Worm (Caenorhabditis elegans) whole organism, late embryonic: Measurements from ENCODE around the gene srj-20.

Source experiments
- C08G9.2 ChIP-seq: sonication (generic microtip); optimal IDR thresholded peaks from 2 replicates; lab custom pipeline; 2016; ENCODE audit warnings: mild to moderate bottlenecking, missing genetic modification characterization, moderate library complexity, missing compliant biosample characterization
- C38D4.7 ChIP-seq: fragments of 200-800 bp; sonication (Bioruptor generic); optimal IDR thresholded peaks from 2 replicates; lab custom pipeline; 2018; ENCODE audit warnings: mild to moderate bottlenecking, missing genetic modification characterization, moderate library complexity, missing compliant biosample characterization
- K02D7.2 ChIP-seq: sonication (generic microtip); optimal IDR thresholded peaks from 2 replicates; lab custom pipeline; 2017; ENCODE audit warnings: mild to moderate bottlenecking, missing genetic modification characterization, missing compliant biosample characterization
- K09A11.1 ChIP-seq: sonication (generic microtip); optimal IDR thresholded peaks from 2 replicates; lab custom pipeline; 2017; ENCODE audit warnings: antibody characterized with exemption, mild to moderate bottlenecking, missing genetic modification characterization, missing compliant biosample characterization; ENCODE audit not compliant: insufficient read depth
- ahr-1 ChIP-seq: sonication (generic microtip); optimal IDR thresholded peaks from 2 replicates; lab custom pipeline; 2016; ENCODE audit warnings: missing genetic modification characterization, missing compliant biosample characterization
- ceh-14 ChIP-seq: sonication (generic microtip); optimal IDR thresholded peaks from 2 replicates; lab custom pipeline; 2016; ENCODE audit warnings: missing genotype, missing genetic modification characterization, missing compliant biosample characterization
- ceh-18 ChIP-seq: sonication (generic microtip); optimal IDR thresholded peaks from 2 replicates; lab custom pipeline; 2016; ENCODE audit warnings: missing genetic modification characterization, missing compliant biosample characterization
- ceh-19 ChIP-seq: fragments of 200-800 bp; sonication (Bioruptor generic); optimal IDR thresholded peaks from 2 replicates; lab custom pipeline; 2018; ENCODE audit warnings: mild to moderate bottlenecking, missing genetic modification characterization, missing compliant biosample characterization
- ceh-2 ChIP-seq: sonication (generic microtip); optimal IDR thresholded peaks from 2 replicates; lab custom pipeline; 2016; ENCODE audit warnings: missing genotype, missing genetic modification characterization, missing compliant biosample characterization
- ceh-30 ChIP-seq: fragments of 150-350 bp; optimal IDR thresholded peaks from 2 replicates; lab custom pipeline; 2014; ENCODE audit warnings: missing biosample characterization, missing genetic modification characterization
- ceh-31 ChIP-seq: sonication (generic microtip); optimal IDR thresholded peaks from 2 replicates; lab custom pipeline; 2016; ENCODE audit warnings: missing genetic modification characterization, missing compliant biosample characterization
- ceh-34 ChIP-seq: sonication (generic microtip); optimal IDR thresholded peaks from 2 replicates; lab custom pipeline; 2016; ENCODE audit warnings: mild to moderate bottlenecking, missing genetic modification characterization, missing compliant biosample characterization
- ceh-48 ChIP-seq: sonication (generic microtip); optimal IDR thresholded peaks from 2 replicates; lab custom pipeline; 2016; ENCODE audit warnings: missing genetic modification characterization, inconsistent platforms, missing compliant biosample characterization
- che-1 ChIP-seq: sonication (generic microtip); optimal IDR thresholded peaks from 2 replicates; lab custom pipeline; 2016; ENCODE audit warnings: mild to moderate bottlenecking, missing genetic modification characterization, missing compliant biosample characterization
- elt-4 ChIP-seq: sonication (generic microtip); optimal IDR thresholded peaks from 2 replicates; lab custom pipeline; 2016; ENCODE audit warnings: missing genetic modification characterization, missing compliant biosample characterization
- fkh-6 ChIP-seq: sonication (generic microtip); optimal IDR thresholded peaks from 2 replicates; lab custom pipeline; 2016; ENCODE audit warnings: missing genetic modification characterization, missing compliant biosample characterization
- gmeb-2 ChIP-seq: sonication (generic microtip); optimal IDR thresholded peaks from 2 replicates; lab custom pipeline; 2016; ENCODE audit warnings: missing genetic modification characterization, inconsistent platforms, missing compliant biosample characterization
- hlh-13 ChIP-seq: fragments of 200-800 bp; sonication (Bioruptor generic); optimal IDR thresholded peaks from 2 replicates; lab custom pipeline; 2018; ENCODE audit warnings: mild to moderate bottlenecking, missing genetic modification characterization, missing compliant biosample characterization
- hlh-15 ChIP-seq: sonication (generic microtip); optimal IDR thresholded peaks from 2 replicates; lab custom pipeline; 2016; ENCODE audit warnings: missing genetic modification characterization, missing compliant biosample characterization
- hlh-6 ChIP-seq: sonication (generic microtip); optimal IDR thresholded peaks from 2 replicates; lab custom pipeline; 2016; ENCODE audit warnings: missing genotype, missing genetic modification characterization, missing compliant biosample characterization
- lim-6 ChIP-seq: sonication (generic microtip); optimal IDR thresholded peaks from 2 replicates; lab custom pipeline; 2016; ENCODE audit warnings: missing genetic modification characterization, missing compliant biosample characterization
- lin-11 ChIP-seq: fragments of 200-800 bp; sonication (Bioruptor generic); optimal IDR thresholded peaks from 2 replicates; lab custom pipeline; 2018; ENCODE audit warnings: mild to moderate bottlenecking, missing genetic modification characterization, missing compliant biosample characterization
- nhr-11 ChIP-seq: fragments of 150-350 bp; optimal IDR thresholded peaks from 2 replicates; lab custom pipeline; 2014; ENCODE audit warnings: missing biosample characterization, missing genetic modification characterization
- nhr-232 ChIP-seq: sonication (generic microtip); optimal IDR thresholded peaks from 2 replicates; lab custom pipeline; 2016; ENCODE audit warnings: missing genetic modification characterization, missing compliant biosample characterization
- npax-4 ChIP-seq: sonication (generic microtip); optimal IDR thresholded peaks from 2 replicates; lab custom pipeline; 2016; ENCODE audit warnings: missing genetic modification characterization, missing compliant biosample characterization
- pag-3 ChIP-seq: sonication (generic microtip); optimal IDR thresholded peaks from 2 replicates; lab custom pipeline; 2016; ENCODE audit warnings: missing compliant biosample characterization, missing genetic modification characterization, borderline replicate concordance
- pax-1 ChIP-seq: fragments of 150-350 bp; optimal IDR thresholded peaks from 2 replicates; lab custom pipeline; 2014; ENCODE audit warnings: missing biosample characterization, missing genetic modification characterization
- pha-2 ChIP-seq: sonication (generic microtip); optimal IDR thresholded peaks from 2 replicates; lab custom pipeline; 2017; ENCODE audit warnings: mild to moderate bottlenecking, missing genetic modification characterization, missing compliant biosample characterization
- pha-4 ChIP-seq: fragments of 150-350 bp; optimal IDR thresholded peaks from 2 replicates; lab custom pipeline; 2018; ENCODE audit warnings: missing biosample characterization, missing genetic modification reagents, missing genetic modification characterization
- pros-1 ChIP-seq: fragments of 150-350 bp; optimal IDR thresholded peaks from 2 replicates; lab custom pipeline; 2014; ENCODE audit warnings: missing biosample characterization, missing genetic modification reagents, missing genetic modification characterization
- rnt-1 ChIP-seq: sonication (generic microtip); optimal IDR thresholded peaks from 2 replicates; lab custom pipeline; 2016; ENCODE audit warnings: missing genetic modification characterization, missing compliant biosample characterization
- sox-2 ChIP-seq: fragments of 200-800 bp; sonication (Bioruptor generic); IDR thresholded peaks from 2 replicates; pipeline ENCODE4 v1.3.6; 2022; ENCODE audit warnings: missing genetic modification reagents, missing genetic modification characterization, missing compliant biosample characterization
- sox-4 ChIP-seq: sonication (generic microtip); optimal IDR thresholded peaks from 2 replicates; lab custom pipeline; 2017; ENCODE audit warnings: mild to moderate bottlenecking, missing genetic modification characterization, inconsistent platforms, missing compliant biosample characterization
- syd-9 ChIP-seq: sonication (generic microtip); optimal IDR thresholded peaks from 2 replicates; lab custom pipeline; 2016; ENCODE audit warnings: mild to moderate bottlenecking, missing genetic modification characterization, moderate library complexity, missing compliant biosample characterization
- unc-42 ChIP-seq: sonication (generic microtip); optimal IDR thresholded peaks from 2 replicates; lab custom pipeline; 2016; ENCODE audit warnings: missing genotype, missing genetic modification characterization, missing compliant biosample characterization
- unc-86 ChIP-seq: sonication (generic microtip); optimal IDR thresholded peaks from 2 replicates; lab custom pipeline; 2016; ENCODE audit warnings: missing genetic modification characterization, missing compliant biosample characterization
- zip-5 ChIP-seq: sonication (generic microtip); optimal IDR thresholded peaks from 2 replicates; lab custom pipeline; 2016; ENCODE audit warnings: missing genetic modification characterization, missing compliant biosample characterization
- ztf-16 ChIP-seq: sonication (generic microtip); optimal IDR thresholded peaks from 2 replicates; lab custom pipeline; 2017; ENCODE audit warnings: missing genetic modification characterization, missing compliant biosample characterization

The srj-20 gene

ce11 chrV:2580598-2580997, 7.6 kb upstream of the srj-20 start, which contains the start of gene C29G2.3:
C29G2.3 (plus strand) TSS chrV:2580898.
- TF ChIP-seq pros-1 (tag; lab: Kevin White, UChicago) (no peak), nhr-11 (tag; lab: Kevin White, UChicago) (no peak), ceh-48 (tag; lab: Kevin White, UChicago) (no peak), syd-9 (tag; lab: Kevin White, UChicago) (no peak), ceh-34 (tag; lab: Kevin White, UChicago) (no peak), fkh-6 (no peak), hlh-6 (tag; lab: Kevin White, UChicago) (no peak), ztf-16 (tag; lab: Kevin White, UChicago) (no peak), pha-2 (tag; lab: Kevin White, UChicago) (no peak), C38D4.7 (GFP tag; lab: Kevin White, UChicago) (no peak), rnt-1 (tag; lab: Kevin White, UChicago) (no peak), pag-3 (tag; lab: Kevin White, UChicago) (no peak)

DNA sequence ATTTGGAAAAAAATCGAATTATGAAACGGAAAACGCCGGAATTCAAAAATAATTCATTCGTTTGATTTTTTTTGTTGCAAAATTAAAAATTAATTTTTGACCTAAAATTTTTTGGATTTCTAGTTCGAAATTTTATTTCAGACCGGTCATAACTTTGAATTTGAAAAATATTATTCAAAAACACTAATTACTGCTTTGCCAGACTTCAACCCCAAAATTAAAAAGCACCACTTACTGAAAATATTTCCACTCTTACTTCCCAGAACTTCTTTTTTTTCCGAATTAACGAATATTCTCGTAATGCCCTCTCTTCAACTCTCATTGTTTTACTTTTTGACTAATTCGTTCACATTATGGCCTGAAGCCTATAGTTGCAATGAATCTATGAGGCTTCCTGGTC, 4.6 kb upstream of the srj-20 start, which contains the start of gene srt-4:
Gene srt-4 (plus strand): TSS at position 301 of the 400 bp plus-strand sequence.
- TF ChIP-seq sox-2 (no peak), ceh-19 (GFP tag; lab: Kevin White, UChicago) (no peak), lim-6 (no peak), ceh-30 (tag; lab: Kevin White, UChicago) (no peak), hlh-13 (no peak), elt-4 (tag; lab: Kevin White, UChicago) (no peak), npax-4 (tag; lab: Kevin White, UChicago) (no peak), ceh-31 (tag; lab: Kevin White, UChicago) (no peak), unc-86 (no peak), fkh-6 (no peak), ceh-48 (tag; lab: Kevin White, UChicago) (no peak), ceh-18 (no peak)

- TF ChIP-seq sox-4 (tag; lab: Kevin White, UChicago) (no peak), K02D7.2 (tag; lab: Kevin White, UChicago) (no peak), pha-4 (tag; lab: Kevin White, UChicago) (no peak), unc-42 (tag; lab: Kevin White, UChicago) (no peak), ceh-2 (no peak), pax-1 (no peak), nhr-11 (tag; lab: Kevin White, UChicago) (no peak), pag-3 (tag; lab: Kevin White, UChicago) (no peak), ceh-14 (no peak), sox-2 (no peak)
- TF ChIP-seq, all 69 proteins: peak for 0
Measured at ce11 chrV:2575716-2576115, 2.7 kb upstream of the srj-20 start.

DNA sequence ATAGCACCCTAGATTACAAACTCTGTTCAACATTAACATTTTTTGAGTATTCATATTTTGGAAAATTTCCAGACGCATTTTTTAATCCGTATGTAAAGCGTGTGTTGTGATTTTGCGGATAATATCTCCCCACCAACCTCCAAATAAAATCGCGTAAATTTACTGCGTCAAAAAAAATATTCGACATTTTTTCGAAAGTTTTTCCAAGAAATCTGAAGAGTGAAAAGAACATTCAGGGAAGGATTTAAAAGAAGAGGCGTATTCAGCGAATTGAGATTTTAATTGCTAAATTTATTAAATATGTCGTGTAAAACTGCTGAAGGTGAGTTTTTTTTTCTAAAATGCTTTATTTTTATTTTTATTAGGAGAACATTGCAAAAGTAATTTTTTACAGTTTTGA, 873 bp upstream of the srj-20 start, which contains the start of gene nhr-290:
Gene nhr-290 (plus strand): TSS at position 301 of the 400 bp plus-strand sequence.
- TF ChIP-seq gmeb-2 (tag; lab: Kevin White, UChicago) (no peak), ceh-30 (tag; lab: Kevin White, UChicago) (no peak), rnt-1 (tag; lab: Kevin White, UChicago) (no peak), ztf-16 (tag; lab: Kevin White, UChicago) (no peak), npax-4 (tag; lab: Kevin White, UChicago) (no peak), C08G9.2 (tag; lab: Kevin White, UChicago) (no peak), hlh-15 (tag; lab: Kevin White, UChicago) (no peak), nhr-232 (tag; lab: Kevin White, UChicago) (no peak), ahr-1 (no peak), zip-5 (tag; lab: Kevin White, UChicago) (no peak), ceh-2 (no peak), che-1 (tag; lab: Kevin White, UChicago) (no peak), lin-11 (tag; lab: Kevin White, UChicago) (no peak), nhr-11 (tag; lab: Kevin White, UChicago) (no peak), ceh-14 (no peak), hlh-6 (tag; lab: Kevin White, UChicago) (no peak), K09A11.1 (tag; lab: Kevin White, UChicago) (no peak)
- TF ChIP-seq, all 69 proteins: peak for 0
